Worm (Caenorhabditis elegans) whole organism, L4 larva: ENCODE measurements around the gene ZK1320.3.

Experiments
- F44E2.7 ChIP-seq: fragments of 200-800 bp; sonication (Bioruptor generic); IDR thresholded peaks from 2 replicates; pipeline ENCODE4 v2.1.2; 2022; ENCODE audit warnings: missing genetic modification characterization, missing compliant biosample characterization
- R02D3.7 ChIP-seq: fragments of 150-350 bp; sonication (generic microtip); optimal IDR thresholded peaks from 3 replicates; lab custom pipeline; 2014; ENCODE audit warnings: missing biosample characterization, missing genetic modification characterization
- Y105C5A.15 ChIP-seq: fragments of 200-800 bp; sonication (Bioruptor generic); IDR thresholded peaks from 2 replicates; pipeline ENCODE4 v1.3.6; 2022; ENCODE audit warnings: missing genetic modification characterization, missing compliant biosample characterization
- Y48G9A.11 ChIP-seq: fragments of 200-800 bp; sonication (Bioruptor generic); IDR thresholded peaks from 2 replicates; pipeline ENCODE4 v1.3.6; 2022; ENCODE audit warnings: missing genetic modification reagents, missing genetic modification characterization, missing compliant biosample characterization
- aha-1 ChIP-seq: fragments of 150-350 bp; peaks from one replicate; lab custom pipeline; 2014; ENCODE audit warnings: missing biosample characterization, missing genetic modification characterization
- arid-1 ChIP-seq: fragments of 200-800 bp; sonication (Bioruptor generic); conservative IDR thresholded peaks from 2 replicates; pipeline ENCODE4 v1.3.6; 2022; ENCODE audit warnings: missing genetic modification reagents, missing genetic modification characterization, missing compliant biosample characterization
- cey-2 ChIP-seq: sonication (generic microtip); optimal IDR thresholded peaks from 3 replicates; lab custom pipeline; 2017; ENCODE audit warnings: missing genetic modification characterization, mild to moderate bottlenecking, missing compliant biosample characterization, antibody characterized with exemption, borderline replicate concordance; ENCODE audit not compliant: insufficient read depth
- ctbp-1 ChIP-seq: fragments of 200-800 bp; sonication (Bioruptor generic); IDR thresholded peaks from 2 replicates; pipeline ENCODE4 v1.3.6; 2022; ENCODE audit warnings: missing genetic modification reagents, missing genetic modification characterization, missing compliant biosample characterization
- daf-12 ChIP-seq: fragments of 150-350 bp; optimal IDR thresholded peaks from 2 replicates; lab custom pipeline; 2014; ENCODE audit warnings: missing biosample characterization, missing genetic modification reagents, missing genetic modification characterization
- dmd-8 ChIP-seq: fragments of 200-800 bp; sonication (Bioruptor generic); IDR thresholded peaks from 2 replicates; pipeline ENCODE4 v1.3.6; 2022; ENCODE audit warnings: missing genetic modification characterization, missing compliant biosample characterization
- duxl-1 ChIP-seq: sonication (generic microtip); optimal IDR thresholded peaks from 2 replicates; lab custom pipeline; 2016; ENCODE audit warnings: mild to moderate bottlenecking, missing genetic modification characterization, moderate library complexity, missing compliant biosample characterization; ENCODE audit not compliant: poor library complexity
- dve-1 ChIP-seq: sonication (generic microtip); optimal IDR thresholded peaks from 2 replicates; lab custom pipeline; 2017; ENCODE audit warnings: antibody characterized with exemption, mild to moderate bottlenecking, missing genetic modification characterization, missing compliant biosample characterization; ENCODE audit not compliant: insufficient read depth
- fkh-10 ChIP-seq: fragments of 150-350 bp; optimal IDR thresholded peaks from 2 replicates; lab custom pipeline; 2014; ENCODE audit warnings: missing biosample characterization, missing genetic modification reagents, missing genetic modification characterization
- gei-8 ChIP-seq: fragments of 200-800 bp; sonication (Bioruptor generic); optimal IDR thresholded peaks from 2 replicates; lab custom pipeline; 2018; ENCODE audit warnings: mild to moderate bottlenecking, missing genetic modification characterization, missing compliant biosample characterization
- hlh-30 ChIP-seq: sonication (generic microtip); optimal IDR thresholded peaks from 2 replicates; lab custom pipeline; 2017; ENCODE audit warnings: antibody characterized with exemption, mild to moderate bottlenecking, missing genetic modification characterization, missing compliant biosample characterization; ENCODE audit not compliant: insufficient read depth
- lin-38 ChIP-seq: fragments of 200-800 bp; sonication (Bioruptor generic); IDR thresholded peaks from 2 replicates; pipeline ENCODE4 v1.3.6; 2022; ENCODE audit warnings: missing genetic modification reagents, missing genetic modification characterization, missing compliant biosample characterization
- lin-39 ChIP-seq: fragments of 150-350 bp; optimal IDR thresholded peaks from 2 replicates; lab custom pipeline; 2014; ENCODE audit warnings: missing biosample characterization, missing genetic modification reagents, missing genetic modification characterization
- lir-3 ChIP-seq: sonication (generic microtip); optimal IDR thresholded peaks from 2 replicates; lab custom pipeline; 2016; ENCODE audit warnings: mild to moderate bottlenecking, missing genetic modification characterization, missing compliant biosample characterization
- lsy-2 ChIP-seq, 2 experiments: fragments of 150-350 bp in 1 of 2; sonication (generic microtip) in 1 of 2; optimal IDR thresholded peaks; 2 replicates each; lab custom pipeline; 2014 to 2017; ENCODE audit warnings: missing biosample characterization in 2 of 2, missing genetic modification characterization in 2 of 2
- madf-5 ChIP-seq, 2 experiments: fragments of 200-800 bp; sonication (Bioruptor generic); IDR thresholded peaks; 2 replicates each; pipeline ENCODE4 v1.3.6; 2022; ENCODE audit warnings: missing compliant biosample characterization in 2 of 2, missing genetic modification characterization in 2 of 2
- mxl-2 ChIP-seq: fragments of 200-800 bp; sonication (Bioruptor generic); conservative IDR thresholded peaks from 2 replicates; pipeline ENCODE4 v1.3.6; 2022; ENCODE audit warnings: missing genetic modification reagents, missing genetic modification characterization, missing compliant biosample characterization
- nhr-10 ChIP-seq: fragments of 150-350 bp; optimal IDR thresholded peaks from 2 replicates; lab custom pipeline; 2014; ENCODE audit warnings: missing biosample characterization, missing genetic modification characterization
- nhr-102 ChIP-seq: sonication (generic microtip); optimal IDR thresholded peaks from 2 replicates; lab custom pipeline; 2016; ENCODE audit warnings: mild to moderate bottlenecking, missing genetic modification characterization, moderate library complexity, missing compliant biosample characterization
- nhr-111 ChIP-seq: fragments of 200-800 bp; sonication (Bioruptor generic); optimal IDR thresholded peaks from 2 replicates; lab custom pipeline; 2018; ENCODE audit warnings: mild to moderate bottlenecking, missing genetic modification characterization, missing compliant biosample characterization
- nhr-25 ChIP-seq: sonication (generic microtip); optimal IDR thresholded peaks from 2 replicates; lab custom pipeline; 2017; ENCODE audit warnings: missing genetic modification characterization, mild to moderate bottlenecking, missing compliant biosample characterization, antibody characterized with exemption, moderate library complexity, borderline replicate concordance; ENCODE audit not compliant: insufficient read depth
- nhr-28 ChIP-seq: fragments of 150-350 bp; optimal IDR thresholded peaks from 2 replicates; lab custom pipeline; 2014; ENCODE audit warnings: missing biosample characterization, missing genetic modification characterization
- pha-4 ChIP-seq, 2 experiments: fragments of 150-350 bp in 1 of 2; fragments of 200-800 bp in 1 of 2; sonication (Bioruptor generic) in 1 of 2; IDR thresholded peaks in 1 of 2; optimal IDR thresholded peaks in 1 of 2; 2 replicates each; pipeline versions ENCODE4 v1.3.6 to Lab custom; 2014 to 2022; ENCODE audit warnings: missing genetic modification characterization in 2 of 2, missing genetic modification reagents in 2 of 2, missing biosample characterization in 1 of 2, missing compliant biosample characterization in 1 of 2
- php-3 ChIP-seq: fragments of 200-800 bp; sonication (Bioruptor generic); IDR thresholded peaks from 2 replicates; pipeline ENCODE4 v1.3.6; 2022; ENCODE audit warnings: missing genetic modification reagents, missing genetic modification characterization, missing compliant biosample characterization
- pqm-1 ChIP-seq: sonication (generic microtip); optimal IDR thresholded peaks from 2 replicates; lab custom pipeline; 2017; ENCODE audit warnings: missing biosample characterization, missing genetic modification characterization
- sdz-12 ChIP-seq: fragments of 200-800 bp; sonication (Bioruptor generic); optimal IDR thresholded peaks from 2 replicates; lab custom pipeline; 2018; ENCODE audit warnings: mild to moderate bottlenecking, missing genetic modification characterization, missing compliant biosample characterization
- unc-130 ChIP-seq: sonication (generic microtip); optimal IDR thresholded peaks from 2 replicates; lab custom pipeline; 2016; ENCODE audit warnings: missing genetic modification reagents, missing genetic modification characterization, missing compliant biosample characterization
- unc-62 ChIP-seq, 3 experiments: fragments of 150-350 bp in 1 of 3; sonication (generic microtip); optimal IDR thresholded peaks in 2 of 3; peaks in 1 of 3; 1 replicate in 1 of 3; 2 replicates in 2 of 3; lab custom pipeline; 2014 to 2017; ENCODE audit warnings: missing biosample characterization in 3 of 3, missing genetic modification characterization in 3 of 3, missing genetic modification reagents in 3 of 3, missing genotype in 1 of 3
- vab-7 ChIP-seq: fragments of 200-800 bp; sonication (Bioruptor generic); IDR thresholded peaks from 2 replicates; pipeline ENCODE4 v1.3.6; 2022; ENCODE audit warnings: missing genetic modification reagents, missing genetic modification characterization, missing compliant biosample characterization
- zfp-3 ChIP-seq: fragments of 200-800 bp; sonication (Bioruptor generic); conservative IDR thresholded peaks from 2 replicates; pipeline ENCODE4 v1.3.6; 2022; ENCODE audit warnings: missing genetic modification reagents, missing genetic modification characterization, missing compliant biosample characterization
- zip-11 ChIP-seq: fragments of 200-800 bp; sonication (Bioruptor generic); IDR thresholded peaks from 2 replicates; pipeline ENCODE4 v1.3.6; 2022; ENCODE audit warnings: missing genetic modification characterization, missing compliant biosample characterization

Gene ZK1320.3

ce11 chrII:9655530-9656139 is 4.6 kb downstream of the ZK1320.3 start, which contains the start of gene ZK1307.1:
TSS of gene ZK1307.1 (minus strand) at chrII:9655580.
- TF ChIP-seq nhr-102 (no peak), sdz-12 (GFP tag; lab: Kevin White, UChicago) (no peak), zfp-3 (GFP tag; lab: Robert Waterston, UW) (no peak), ctbp-1 (no peak), pqm-1 (tag; lab: Kevin White, UChicago) (peak; percentile 47), dmd-8 (no peak), zip-11 (GFP tag; lab: Robert Waterston, UW) (no peak), lir-3 (tag; lab: Kevin White, UChicago) (no peak), mxl-2 (GFP tag; lab: Robert Waterston, UW) (no peak), Y105C5A.15 (no peak), F44E2.7 (GFP tag; lab: Robert Waterston, UW) (no peak), vab-7 (GFP tag; lab: Robert Waterston, UW) (no peak), hlh-30 (tag; lab: Kevin White, UChicago) (peak; percentile 56), arid-1 (no peak), nhr-25 (tag; lab: Kevin White, UChicago) (no peak), cey-2 (tag; lab: Kevin White, UChicago) (no peak), nhr-111 (no peak), lsy-2 (tag; optimal IDR thresholded peaks at IDR 0.05; lab: Kevin White, UChicago) (no peak), aha-1 (tag; lab: Kevin White, UChicago) (no peak), nhr-28 (tag; lab: Kevin White, UChicago) (peak; percentile 27), php-3 (GFP tag; lab: Robert Waterston, UW) (peak; percentile 69), R02D3.7 (tag; lab: Kevin White, UChicago) (no peak), Y48G9A.11 (GFP tag; lab: Robert Waterston, UW) (no peak), nhr-10 (tag; lab: Kevin White, UChicago) (no peak), madf-5 (GFP tag; IDR thresholded peaks at IDR 0.05; lab: Robert Waterston, UW) (no peak), fkh-10 (no peak), unc-130 (no peak), lin-39 (no peak)
- TF ChIP-seq, all 104 proteins: peak for 4

ce11 chrII:9653679-9654078 is 6.5 kb downstream of the ZK1320.3 start, which contains the start of gene ZK1307.2:
TSS of gene ZK1307.2 (minus strand) at chrII:9653952.
- TF ChIP-seq daf-12 (tag; lab: Kevin White, UChicago) (no peak), unc-62 (GFP tag; optimal IDR thresholded peaks at IDR 0.05 in 1 of 2; lab: Kevin White, UChicago) (peak in 1 of 2 experiments; percentile 93), unc-62 (tag; optimal IDR thresholded peaks at IDR 0.05; lab: Kevin White, UChicago) (no peak)

- TF ChIP-seq lin-38 (GFP tag; lab: Robert Waterston, UW) (no peak), pha-4 (GFP tag; IDR thresholded peaks at IDR 0.05; lab: Robert Waterston, UW) (no peak), pha-4 (tag; optimal IDR thresholded peaks at IDR 0.05; lab: Kevin White, UChicago) (no peak), php-3 (GFP tag; lab: Robert Waterston, UW) (no peak), gei-8 (GFP tag; lab: Kevin White, UChicago) (no peak), dve-1 (tag; lab: Kevin White, UChicago) (no peak), duxl-1 (no peak)
These were observed 7.3 kb downstream of the ZK1320.3 start, which contains the start of gene ZK1307.3 for ce11 chrII:9652919-9653318. TSS of gene ZK1307.3 (minus strand) at chrII:9653019.
